Worm (Caenorhabditis elegans) whole organism, L1 larva: ENCODE results near the gene K08H10.6.

ENCODE experiments used
- aha-1 ChIP-seq: fragments of 150-350 bp; optimal IDR thresholded peaks from 2 replicates; lab custom pipeline; 2014; ENCODE audit warnings: missing biosample characterization, missing genetic modification characterization
- aly-2 ChIP-seq: fragments of 150-350 bp; optimal IDR thresholded peaks from 2 replicates; lab custom pipeline; 2014; ENCODE audit warnings: missing biosample characterization, missing genetic modification characterization
- blmp-1 ChIP-seq: fragments of 150-350 bp; optimal IDR thresholded peaks from 2 replicates; lab custom pipeline; 2014; ENCODE audit warnings: missing biosample characterization, missing genetic modification characterization
- ceh-82 ChIP-seq, 3 experiments: fragments of 150-350 bp in 1 of 3; sonication (generic microtip) in 2 of 3; optimal IDR thresholded peaks; 2 replicates each; lab custom pipeline; 2014 to 2017; ENCODE audit warnings: missing biosample characterization in 3 of 3, missing genetic modification characterization in 3 of 3
- ceh-90 ChIP-seq: sonication (generic microtip); optimal IDR thresholded peaks from 2 replicates; lab custom pipeline; 2016; ENCODE audit warnings: missing genetic modification characterization, missing compliant biosample characterization
- dpl-1 ChIP-seq, 3 experiments: fragments of 150-350 bp in 2 of 3; sonication (generic microtip) in 1 of 3; optimal IDR thresholded peaks; 2 replicates each; lab custom pipeline; 2014 to 2017; ENCODE audit warnings: missing biosample characterization in 3 of 3, missing genetic modification characterization in 3 of 3, missing genetic modification reagents in 3 of 3
- elt-3 ChIP-seq, 6 experiments: fragments of 150-350 bp in 1 of 6; sonication (generic microtip); optimal IDR thresholded peaks; 2 replicates each; lab custom pipeline; 2017 to 2018; ENCODE audit warnings: missing biosample characterization in 6 of 6, missing genetic modification characterization in 6 of 6, inconsistent platforms in 1 of 6
- ets-5 ChIP-seq: fragments of 200-800 bp; sonication (Bioruptor generic); IDR thresholded peaks from 2 replicates; pipeline ENCODE4 v1.3.6; 2022; ENCODE audit warnings: missing genetic modification characterization, missing compliant biosample characterization
- fkh-10 ChIP-seq: sonication (generic microtip); optimal IDR thresholded peaks from 2 replicates; lab custom pipeline; 2017; ENCODE audit warnings: missing biosample characterization, missing genetic modification reagents, missing genetic modification characterization
- fkh-4 ChIP-seq: sonication (generic microtip); optimal IDR thresholded peaks from 2 replicates; lab custom pipeline; 2016; ENCODE audit warnings: missing compliant biosample characterization, missing genetic modification characterization, borderline replicate concordance
- fkh-8 ChIP-seq: sonication (generic microtip); optimal IDR thresholded peaks from 2 replicates; lab custom pipeline; 2016; ENCODE audit warnings: mild to moderate bottlenecking, missing genetic modification characterization, missing compliant biosample characterization
- fos-1 ChIP-seq: fragments of 150-350 bp; optimal IDR thresholded peaks from 2 replicates; lab custom pipeline; 2014; ENCODE audit warnings: missing biosample characterization, missing genetic modification characterization
- hlh-17 ChIP-seq: fragments of 200-800 bp; sonication (Bioruptor generic); optimal IDR thresholded peaks from 2 replicates; lab custom pipeline; 2018; ENCODE audit warnings: missing genetic modification characterization, mild to moderate bottlenecking, missing compliant biosample characterization, moderate library complexity, borderline replicate concordance
- jun-1 ChIP-seq: fragments of 150-350 bp; optimal IDR thresholded peaks from 2 replicates; lab custom pipeline; 2014; ENCODE audit warnings: missing biosample characterization, missing genetic modification reagents, missing genetic modification characterization
- lin-14 ChIP-seq: fragments of 200-800 bp; sonication (Bioruptor generic); optimal IDR thresholded peaks from 2 replicates; lab custom pipeline; 2018; ENCODE audit warnings: mild to moderate bottlenecking, missing genetic modification characterization, moderate library complexity, missing compliant biosample characterization
- lin-15B ChIP-seq: fragments of 150-350 bp; sonication (generic microtip); optimal IDR thresholded peaks from 3 replicates; lab custom pipeline; 2014; ENCODE audit warnings: missing biosample characterization, missing genetic modification characterization
- lin-35 ChIP-seq, 2 experiments: fragments of 150-350 bp; optimal IDR thresholded peaks; 2 replicates each; lab custom pipeline; 2014; ENCODE audit warnings: missing biosample characterization in 2 of 2, missing genetic modification characterization in 2 of 2, missing genetic modification reagents in 2 of 2
- lin-39 ChIP-seq: fragments of 150-350 bp; optimal IDR thresholded peaks from 2 replicates; lab custom pipeline; 2014; ENCODE audit warnings: missing biosample characterization, missing genetic modification reagents, missing genetic modification characterization
- lsy-2 ChIP-seq, 2 experiments: fragments of 150-350 bp; optimal IDR thresholded peaks; 2 replicates each; lab custom pipeline; 2014; ENCODE audit warnings: missing biosample characterization in 2 of 2, missing genetic modification characterization in 2 of 2
- mdl-1 ChIP-seq, 2 experiments: fragments of 150-350 bp; optimal IDR thresholded peaks; 2 replicates each; lab custom pipeline; 2014 to 2017; ENCODE audit warnings: missing biosample characterization in 2 of 2, missing genetic modification characterization in 2 of 2, inconsistent platforms in 1 of 2
- nhr-28 ChIP-seq: fragments of 150-350 bp; optimal IDR thresholded peaks from 2 replicates; lab custom pipeline; 2014; ENCODE audit warnings: missing biosample characterization, missing genetic modification characterization
- nhr-71 ChIP-seq: sonication (generic microtip); optimal IDR thresholded peaks from 2 replicates; lab custom pipeline; 2016; ENCODE audit warnings: mild to moderate bottlenecking, missing genetic modification characterization, moderate library complexity, missing compliant biosample characterization
- nhr-76 ChIP-seq: sonication (generic microtip); optimal IDR thresholded peaks from 2 replicates; lab custom pipeline; 2017; ENCODE audit warnings: missing biosample characterization, missing genetic modification characterization
- nhr-85 ChIP-seq: sonication (generic microtip); peaks from one replicate; lab custom pipeline; 2016; ENCODE audit warnings: missing genetic modification characterization, inconsistent platforms, missing compliant biosample characterization
- nhr-90 ChIP-seq: sonication (generic microtip); optimal IDR thresholded peaks from 2 replicates; lab custom pipeline; 2016; ENCODE audit warnings: mild to moderate bottlenecking, missing genetic modification characterization, missing compliant biosample characterization; ENCODE audit not compliant: poor library complexity
- pqm-1 ChIP-seq: sonication (generic microtip); optimal IDR thresholded peaks from 3 replicates; lab custom pipeline; 2017; ENCODE audit warnings: missing biosample characterization, missing genetic modification characterization
- rnt-1 ChIP-seq: sonication (generic microtip); optimal IDR thresholded peaks from 2 replicates; lab custom pipeline; 2016; ENCODE audit warnings: mild to moderate bottlenecking, missing genetic modification characterization, moderate library complexity, missing compliant biosample characterization
- snpc-4 ChIP-seq: fragments of 150-350 bp; optimal IDR thresholded peaks from 2 replicates; lab custom pipeline; 2014; ENCODE audit warnings: missing biosample characterization, missing genetic modification characterization
- snu-23 ChIP-seq: sonication (generic microtip); optimal IDR thresholded peaks from 2 replicates; lab custom pipeline; 2016; ENCODE audit warnings: missing genetic modification characterization, missing compliant biosample characterization
- sup-37 ChIP-seq: fragments of 200-800 bp; sonication (Bioruptor generic); optimal IDR thresholded peaks from 2 replicates; lab custom pipeline; 2018; ENCODE audit warnings: mild to moderate bottlenecking, missing genetic modification characterization, missing compliant biosample characterization
- swsn-7 ChIP-seq: sonication (generic microtip); optimal IDR thresholded peaks from 2 replicates; lab custom pipeline; 2016; ENCODE audit warnings: missing genetic modification characterization, missing compliant biosample characterization
- tbx-2 ChIP-seq: sonication (generic microtip); optimal IDR thresholded peaks from 2 replicates; lab custom pipeline; 2016; ENCODE audit warnings: missing genetic modification characterization, missing compliant biosample characterization
- tlp-1 ChIP-seq: fragments of 150-350 bp; optimal IDR thresholded peaks from 2 replicates; lab custom pipeline; 2014; ENCODE audit warnings: missing biosample characterization, missing genetic modification characterization
- unc-62 ChIP-seq: fragments of 150-350 bp; optimal IDR thresholded peaks from 2 replicates; lab custom pipeline; 2014; ENCODE audit warnings: missing biosample characterization, missing genetic modification reagents, missing genetic modification characterization
- vab-15 ChIP-seq: sonication (generic microtip); optimal IDR thresholded peaks from 2 replicates; lab custom pipeline; 2017; ENCODE audit warnings: missing genotype, mild to moderate bottlenecking, missing genetic modification characterization, missing compliant biosample characterization
- zag-1 ChIP-seq: fragments of 150-350 bp; optimal IDR thresholded peaks from 2 replicates; lab custom pipeline; 2014; ENCODE audit warnings: missing biosample characterization, missing genetic modification characterization
- ztf-11 ChIP-seq, 2 experiments: sonication (generic microtip); optimal IDR thresholded peaks; 2 replicates each; lab custom pipeline; 2016 to 2017; ENCODE audit warnings: missing genetic modification characterization in 2 of 2, missing biosample characterization in 1 of 2, missing compliant biosample characterization in 1 of 2

K08H10.6 gene

ce11 chrV:10030992-10031383 is 35.3 kb upstream of the K08H10.6 start, which contains the start of gene acl-2:
Gene acl-2 (minus strand): TSS chrV:10031092.
- TF ChIP-seq elt-3 (tag; optimal IDR thresholded peaks at IDR 0.05; lab: Kevin White, UChicago), result peak in 1 of 6 experiments; percentile 12
- TF ChIP-seq aly-2 (tag; lab: Kevin White, UChicago), result no peak
- no peak for TF ChIP-seq fkh-4
- peak; percentile 38 for TF ChIP-seq blmp-1 (tag; lab: Kevin White, UChicago)
- TF ChIP-seq unc-62 (GFP tag; lab: Kevin White, UChicago), result no peak
- TF ChIP-seq ets-5 (GFP tag; lab: Robert Waterston, UW), result no peak
- TF ChIP-seq swsn-7 (tag; lab: Kevin White, UChicago), result no peak
- no peak for TF ChIP-seq fkh-8
- TF ChIP-seq, all 84 proteins: peak for 2

- TF ChIP-seq vab-15 (tag; lab: Kevin White, UChicago) (no peak), nhr-85 (tag; lab: Kevin White, UChicago) (no peak), aly-2 (tag; lab: Kevin White, UChicago) (no peak), ztf-11 (tag; optimal IDR thresholded peaks at IDR 0.05; lab: Kevin White, UChicago) (no peak), fos-1 (tag; lab: Kevin White, UChicago) (no peak), lin-39 (tag; lab: Kevin White, UChicago) (no peak), jun-1 (tag; lab: Kevin White, UChicago) (no peak), nhr-90 (tag; lab: Kevin White, UChicago) (no peak), tbx-2 (tag; lab: Kevin White, UChicago) (no peak), nhr-28 (tag; lab: Kevin White, UChicago) (no peak), hlh-17 (no peak), tlp-1 (tag; lab: Kevin White, UChicago) (no peak), lin-15B (no peak), nhr-76 (tag; lab: Kevin White, UChicago) (no peak), ceh-82 (tag; optimal IDR thresholded peaks at IDR 0.05; lab: Kevin White, UChicago) (no peak), ceh-90 (tag; lab: Kevin White, UChicago) (no peak), snpc-4 (tag; lab: Kevin White, UChicago) (no peak), rnt-1 (tag; lab: Kevin White, UChicago) (no peak), snu-23 (no peak), fkh-10 (GFP tag; lab: Kevin White, UChicago) (no peak)
Observed at ce11 chrV:10023062-10023536, 27.4 kb upstream of the K08H10.6 start.

- TF ChIP-seq mdl-1 (tag; optimal IDR thresholded peaks at IDR 0.05; lab: Kevin White, UChicago) (peak in 1 of 2 experiments; percentile 25), zag-1 (tag; lab: Kevin White, UChicago) (no peak), snu-23 (peak; percentile 38), sup-37 (GFP tag; lab: Kevin White, UChicago) (no peak), aha-1 (tag; lab: Kevin White, UChicago) (no peak), nhr-71 (tag; lab: Kevin White, UChicago) (peak; percentile 43), lsy-2 (tag; optimal IDR thresholded peaks at IDR 0.05; lab: Kevin White, UChicago) (peak in 1 of 2 experiments; percentile 28), lin-35 (GFP tag; optimal IDR thresholded peaks at IDR 0.05; lab: Kevin White, UChicago) (peak in 1 of 2 experiments; percentile 5), nhr-85 (tag; lab: Kevin White, UChicago) (peak; percentile 67), dpl-1 (GFP tag; optimal IDR thresholded peaks at IDR 0.05; lab: Kevin White, UChicago) (peak in 1 of 3 experiments; percentile 7), pqm-1 (tag; lab: Kevin White, UChicago) (no peak), fkh-8 (peak; percentile 52), lin-14 (GFP tag; lab: Kevin White, UChicago) (peak; percentile 74), fkh-10 (GFP tag; lab: Kevin White, UChicago) (no peak)
Observed at ce11 chrV:10019934-10020333, 24.2 kb upstream of the K08H10.6 start.
